Fruit fly (Drosophila melanogaster): ENCODE results near the gene LysE.

The LysE gene

dm6 chr3L:1169617-1170016, 43.0 kb upstream of the LysE start (continued):
- TF ChIP-seq CG16815 (GFP tag; optimal IDR thresholded peaks at IDR 0.05) = no peak
- TF ChIP-seq ATbp (GFP tag; optimal IDR thresholded peaks at IDR 0.05) = peak; percentile 19
- no peak for TF ChIP-seq sob (GFP tag; IDR thresholded peaks at IDR 0.05)
- peak; percentile 65 for TF ChIP-seq grn (GFP tag; optimal IDR thresholded peaks at IDR 0.05)
- TF ChIP-seq da (GFP tag; optimal IDR thresholded peaks at IDR 0.05) = no peak
- no peak for TF ChIP-seq CG9437 (GFP tag; optimal IDR thresholded peaks at IDR 0.05)
- peak; percentile 39 for TF ChIP-seq CG15269 (tag; optimal IDR thresholded peaks at IDR 0.05)
- no peak for TF ChIP-seq lmd (GFP tag; IDR thresholded peaks at IDR 0.05)
- TF ChIP-seq CG32532 (GFP tag; IDR thresholded peaks at IDR 0.05) = no peak
- TF ChIP-seq BEAF-32 (GFP tag; optimal IDR thresholded peaks at IDR 0.05) = no peak
- no peak for TF ChIP-seq CG3065 (GFP tag; optimal IDR thresholded peaks at IDR 0.05)
- peak; percentile 50 for TF ChIP-seq CG6254 (GFP tag; optimal IDR thresholded peaks at IDR 0.05)
- TF ChIP-seq jumu (GFP tag; optimal IDR thresholded peaks at IDR 0.05) = no peak
- no peak for TF ChIP-seq Xbp1 (GFP tag; optimal IDR thresholded peaks at IDR 0.05)
- no peak for TF ChIP-seq kay (GFP tag; optimal IDR thresholded peaks at IDR 0.05)
- peak; percentile 20 for TF ChIP-seq CG10431 (GFP tag; optimal IDR thresholded peaks at IDR 0.05)
- TF ChIP-seq eve (GFP tag; optimal IDR thresholded peaks at IDR 0.05) = no peak
- no peak for TF ChIP-seq NfI (GFP tag; optimal IDR thresholded peaks at IDR 0.05)
- peak; percentile 3 for TF ChIP-seq Sox100B (GFP tag; optimal IDR thresholded peaks at IDR 0.05)
- TF ChIP-seq CG18764 (GFP tag; optimal IDR thresholded peaks at IDR 0.05) = no peak
- no peak for TF ChIP-seq Lpt (GFP tag; optimal IDR thresholded peaks at IDR 0.05)
- no peak for TF ChIP-seq CG14860 (GFP tag; IDR thresholded peaks at IDR 0.05; ENCODE audit: partially characterized antibody)
- no peak for TF ChIP-seq CG33213 (GFP tag; optimal IDR thresholded peaks at IDR 0.05)
- TF ChIP-seq tgo (GFP tag; IDR thresholded peaks at IDR 0.05) = no peak
- TF ChIP-seq Oli (tag; optimal IDR thresholded peaks at IDR 0.05) = no peak
- no peak for TF ChIP-seq cas (GFP tag; IDR thresholded peaks at IDR 0.05)
- TF ChIP-seq CG18262 (tag; optimal IDR thresholded peaks at IDR 0.05) = no peak
- no peak for TF ChIP-seq phol (tag; optimal IDR thresholded peaks at IDR 0.05)
- no peak for TF ChIP-seq CG12219 (GFP tag; optimal IDR thresholded peaks at IDR 0.05)
- TF ChIP-seq Lim3 (GFP tag; IDR thresholded peaks at IDR 0.05) = no peak
- TF ChIP-seq Neu2 (GFP tag; optimal IDR thresholded peaks at IDR 0.05; ENCODE audit: borderline replicate concordance) = no peak
- peak; percentile 54 for TF ChIP-seq CG13296 (GFP tag; optimal IDR thresholded peaks at IDR 0.05)
- peak; percentile 8 for TF ChIP-seq CG12659 (GFP tag; optimal IDR thresholded peaks at IDR 0.05)
- no peak for TF ChIP-seq hbn (GFP tag; IDR thresholded peaks at IDR 0.05; ENCODE audit: partially characterized antibody)
- TF ChIP-seq jigr1 (GFP tag; IDR thresholded peaks at IDR 0.05) = no peak
- no peak for TF ChIP-seq fd3F (GFP tag; optimal IDR thresholded peaks at IDR 0.05)
- TF ChIP-seq salm (tag; optimal IDR thresholded peaks at IDR 0.05) = peak; percentile 61
- no peak for TF ChIP-seq ara (GFP tag; IDR thresholded peaks at IDR 0.05)
- TF ChIP-seq GATAe (GFP tag; conservative IDR thresholded peaks at IDR 0.05) = 0 out of 2 replicates have a peak, but pooled peaks have one; percentile 30
- TF ChIP-seq gcm (GFP tag; optimal IDR thresholded peaks at IDR 0.05) = peak; percentile 33
- peak; percentile 45 for TF ChIP-seq CG10543 (GFP tag; optimal IDR thresholded peaks at IDR 0.05)
- no peak for TF ChIP-seq CG6175 (GFP tag; IDR thresholded peaks at IDR 0.05)
- TF ChIP-seq toy (GFP tag; IDR thresholded peaks at IDR 0.05) = no peak
- peak; percentile 27 for TF ChIP-seq CG17385 (GFP tag; optimal IDR thresholded peaks at IDR 0.05)
- no peak for TF ChIP-seq crol (GFP tag; IDR thresholded peaks at IDR 0.05)
- 0 out of 4 replicates have a peak, but pooled peaks have one; percentile 32 for TF ChIP-seq chinmo (GFP tag; IDR thresholded peaks at IDR 0.05; ENCODE audit: partially characterized antibody)
- TF ChIP-seq lov (optimal IDR thresholded peaks at IDR 0.05) = no peak
- TF ChIP-seq lov (GFP tag; IDR thresholded peaks at IDR 0.05) = no peak
- no peak for TF ChIP-seq CG12942 (GFP tag; optimal IDR thresholded peaks at IDR 0.05)
- peak in 1 of 2 experiments; percentile 54 for TF ChIP-seq Pdp1 (GFP tag; optimal IDR thresholded peaks at IDR 0.05)
- peak; percentile 55 for TF ChIP-seq PHDP (tag; optimal IDR thresholded peaks at IDR 0.05)
